Fruit fly (Drosophila melanogaster): ENCODE results near the gene CG12237.

DNA sequence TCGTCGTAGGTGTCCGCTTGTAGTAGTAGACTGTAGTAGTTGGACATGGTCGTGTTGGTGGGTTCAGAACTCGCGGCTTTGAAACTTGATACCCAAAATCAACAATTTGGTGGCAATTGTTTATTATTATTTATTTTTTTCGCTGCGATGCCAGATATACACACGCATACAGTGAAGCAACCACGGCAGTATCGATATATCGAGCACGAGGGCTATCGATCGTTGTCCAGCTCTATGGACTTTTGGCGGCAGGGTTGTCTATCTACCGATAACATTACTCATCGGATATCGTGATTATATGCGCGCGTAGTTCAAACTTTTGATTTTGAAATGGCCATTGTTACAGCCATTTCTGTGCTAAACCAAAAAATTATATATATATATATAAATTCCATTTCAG lies 41.0 kb downstream of the CG12237 start, which contains the start of gene CG14220:
- TF ChIP-seq EcR (GFP tag; optimal IDR thresholded peaks at IDR 0.05) (no peak), CG34367 (tag; optimal IDR thresholded peaks at IDR 0.05) (no peak)
